Worm (Caenorhabditis elegans) whole organism, L4 larva: ENCODE data around the gene C18H7.7.

ENCODE experiments used
- D1046.2 ChIP-seq: fragments of 200-800 bp; sonication (Bioruptor generic); IDR thresholded peaks from 2 replicates; pipeline ENCODE4 v1.3.6; 2022; ENCODE audit warnings: missing genetic modification characterization, missing compliant biosample characterization
- F10B5.3 ChIP-seq: sonication (generic microtip); optimal IDR thresholded peaks from 2 replicates; lab custom pipeline; 2016; ENCODE audit warnings: mild to moderate bottlenecking, missing genetic modification characterization, missing compliant biosample characterization
- T26A8.4 ChIP-seq: fragments of 200-800 bp; sonication (Bioruptor generic); IDR thresholded peaks from 2 replicates; pipeline ENCODE4 v1.3.6; 2022; ENCODE audit warnings: missing genetic modification characterization, missing compliant biosample characterization
- Y48G9A.11 ChIP-seq: fragments of 200-800 bp; sonication (Bioruptor generic); IDR thresholded peaks from 2 replicates; pipeline ENCODE4 v1.3.6; 2022; ENCODE audit warnings: missing genetic modification reagents, missing genetic modification characterization, missing compliant biosample characterization
- aha-1 ChIP-seq: fragments of 150-350 bp; peaks from one replicate; lab custom pipeline; 2014; ENCODE audit warnings: missing biosample characterization, missing genetic modification characterization
- arid-1 ChIP-seq: fragments of 200-800 bp; sonication (Bioruptor generic); conservative IDR thresholded peaks from 2 replicates; pipeline ENCODE4 v1.3.6; 2022; ENCODE audit warnings: missing genetic modification reagents, missing genetic modification characterization, missing compliant biosample characterization
- ceh-28 ChIP-seq: fragments of 150-350 bp; optimal IDR thresholded peaks from 2 replicates; lab custom pipeline; 2014; ENCODE audit warnings: missing biosample characterization, missing genetic modification reagents, missing genetic modification characterization
- ctbp-1 ChIP-seq: fragments of 200-800 bp; sonication (Bioruptor generic); IDR thresholded peaks from 2 replicates; pipeline ENCODE4 v1.3.6; 2022; ENCODE audit warnings: missing genetic modification reagents, missing genetic modification characterization, missing compliant biosample characterization
- egl-43 ChIP-seq: fragments of 200-800 bp; sonication (Bioruptor generic); IDR thresholded peaks from 2 replicates; pipeline ENCODE4 v1.3.6; 2022; ENCODE audit warnings: missing genetic modification reagents, missing genetic modification characterization, missing compliant biosample characterization
- jun-1 ChIP-seq: fragments of 150-350 bp; optimal IDR thresholded peaks from 2 replicates; lab custom pipeline; 2014; ENCODE audit warnings: missing biosample characterization, missing genetic modification reagents, missing genetic modification characterization
- lin-15B ChIP-seq: fragments of 150-350 bp; sonication (generic microtip); optimal IDR thresholded peaks from 3 replicates; lab custom pipeline; 2014; ENCODE audit warnings: missing biosample characterization, missing genetic modification characterization
- lin-29 ChIP-seq: fragments of 200-800 bp; sonication (Bioruptor generic); IDR thresholded peaks from 2 replicates; pipeline ENCODE4 v1.3.6; 2022; ENCODE audit warnings: missing genetic modification reagents, missing genetic modification characterization, missing compliant biosample characterization
- madf-9 ChIP-seq: fragments of 200-800 bp; sonication (Bioruptor generic); conservative IDR thresholded peaks from 2 replicates; pipeline ENCODE4 v1.3.6; 2022; ENCODE audit warnings: missing genetic modification reagents, missing genetic modification characterization, missing compliant biosample characterization
- mdl-1 ChIP-seq, 2 experiments: fragments of 150-350 bp in 1 of 2; sonication (generic microtip) in 1 of 2; optimal IDR thresholded peaks; 2 replicates each; lab custom pipeline; 2014 to 2017; ENCODE audit warnings: missing biosample characterization in 2 of 2, missing genetic modification characterization in 2 of 2
- mep-1 ChIP-seq: fragments of 150-350 bp; sonication (generic microtip); optimal IDR thresholded peaks from 3 replicates; lab custom pipeline; 2014; ENCODE audit warnings: missing biosample characterization, missing genetic modification characterization
- mes-2 ChIP-seq: sonication (generic microtip); optimal IDR thresholded peaks from 2 replicates; lab custom pipeline; 2016; ENCODE audit warnings: missing genotype, mild to moderate bottlenecking, missing genetic modification characterization, missing compliant biosample characterization; ENCODE audit not compliant: poor library complexity, severe bottlenecking
- nhr-111 ChIP-seq: fragments of 200-800 bp; sonication (Bioruptor generic); optimal IDR thresholded peaks from 2 replicates; lab custom pipeline; 2018; ENCODE audit warnings: mild to moderate bottlenecking, missing genetic modification characterization, missing compliant biosample characterization
- nhr-237 ChIP-seq: sonication (generic microtip); optimal IDR thresholded peaks from 2 replicates; lab custom pipeline; 2017; ENCODE audit warnings: missing biosample characterization, missing genetic modification characterization
- nhr-25 ChIP-seq: sonication (generic microtip); optimal IDR thresholded peaks from 2 replicates; lab custom pipeline; 2017; ENCODE audit warnings: missing genetic modification characterization, mild to moderate bottlenecking, missing compliant biosample characterization, antibody characterized with exemption, moderate library complexity, borderline replicate concordance; ENCODE audit not compliant: insufficient read depth
- nhr-41 ChIP-seq: fragments of 200-800 bp; sonication (Bioruptor generic); IDR thresholded peaks from 2 replicates; pipeline ENCODE4 v1.3.6; 2022; ENCODE audit warnings: missing genetic modification reagents, missing genetic modification characterization, missing compliant biosample characterization
- nhr-6 ChIP-seq: fragments of 150-350 bp; optimal IDR thresholded peaks from 2 replicates; lab custom pipeline; 2014; ENCODE audit warnings: missing biosample characterization, missing genetic modification characterization
- nhr-76 ChIP-seq: fragments of 150-350 bp; optimal IDR thresholded peaks from 2 replicates; lab custom pipeline; 2014; ENCODE audit warnings: missing biosample characterization, missing genetic modification characterization
- pha-4 ChIP-seq, 2 experiments: fragments of 150-350 bp in 1 of 2; fragments of 200-800 bp in 1 of 2; sonication (Bioruptor generic) in 1 of 2; IDR thresholded peaks in 1 of 2; optimal IDR thresholded peaks in 1 of 2; 2 replicates each; pipeline versions ENCODE4 v1.3.6 to Lab custom; 2014 to 2022; ENCODE audit warnings: missing genetic modification characterization in 2 of 2, missing genetic modification reagents in 2 of 2, missing biosample characterization in 1 of 2, missing compliant biosample characterization in 1 of 2
- php-3 ChIP-seq: fragments of 200-800 bp; sonication (Bioruptor generic); IDR thresholded peaks from 2 replicates; pipeline ENCODE4 v1.3.6; 2022; ENCODE audit warnings: missing genetic modification reagents, missing genetic modification characterization, missing compliant biosample characterization
- rbr-2 ChIP-seq: sonication (generic microtip); optimal IDR thresholded peaks from 2 replicates; lab custom pipeline; 2016; ENCODE audit warnings: missing genotype, missing genetic modification characterization, missing compliant biosample characterization
- saeg-2 ChIP-seq: fragments of 200-800 bp; sonication (Bioruptor generic); IDR thresholded peaks from 2 replicates; pipeline ENCODE4 v1.3.6; 2022; ENCODE audit warnings: missing genetic modification reagents, missing genetic modification characterization, missing compliant biosample characterization
- set-16 ChIP-seq: fragments of 200-800 bp; sonication (Bioruptor generic); IDR thresholded peaks from 2 replicates; pipeline ENCODE4 v1.3.6; 2022; ENCODE audit warnings: missing genetic modification reagents, missing genetic modification characterization, missing compliant biosample characterization
- skn-1 ChIP-seq: fragments of 150-350 bp; optimal IDR thresholded peaks from 2 replicates; lab custom pipeline; 2014; ENCODE audit warnings: missing biosample characterization, missing genetic modification characterization
- snpc-1.2 ChIP-seq: fragments of 200-800 bp; sonication (Bioruptor generic); IDR thresholded peaks from 2 replicates; pipeline ENCODE4 v1.3.6; 2022; ENCODE audit warnings: missing genetic modification reagents, missing genetic modification characterization, missing compliant biosample characterization
- spr-1 ChIP-seq: sonication (generic microtip); optimal IDR thresholded peaks from 2 replicates; lab custom pipeline; 2016; ENCODE audit warnings: mild to moderate bottlenecking, missing genetic modification characterization, missing compliant biosample characterization
- unc-130 ChIP-seq: sonication (generic microtip); optimal IDR thresholded peaks from 2 replicates; lab custom pipeline; 2016; ENCODE audit warnings: missing genetic modification reagents, missing genetic modification characterization, missing compliant biosample characterization
- zip-11 ChIP-seq: fragments of 200-800 bp; sonication (Bioruptor generic); IDR thresholded peaks from 2 replicates; pipeline ENCODE4 v1.3.6; 2022; ENCODE audit warnings: missing genetic modification characterization, missing compliant biosample characterization
- zip-2 ChIP-seq: fragments of 150-350 bp; optimal IDR thresholded peaks from 2 replicates; lab custom pipeline; 2014; ENCODE audit warnings: missing biosample characterization, missing genetic modification characterization
- ztf-11 ChIP-seq: fragments of 150-350 bp; optimal IDR thresholded peaks from 2 replicates; lab custom pipeline; 2014; ENCODE audit warnings: missing biosample characterization, missing genetic modification characterization

C18H7.7 gene

ce11 chrIV:606055-606454 lies 9.9 kb upstream of the C18H7.7 start, which contains the start of gene inx-18:
inx-18 (plus strand) TSS chrIV:606355.
- TF ChIP-seq aha-1 (tag; lab: Kevin White, UChicago) (peak; percentile 41), D1046.2 (GFP tag; lab: Robert Waterston, UW) (0 out of 2 replicates have a peak, but pooled peaks have one; percentile 52), zip-2 (tag; lab: Kevin White, UChicago) (no peak)

- TF ChIP-seq T26A8.4 (GFP tag; lab: Robert Waterston, UW), result no peak
- TF ChIP-seq ctbp-1 (GFP tag; lab: Robert Waterston, UW), result no peak
- no peak for TF ChIP-seq unc-130
- 0 out of 2 replicates have a peak, but pooled peaks have one; percentile 36 for TF ChIP-seq Y48G9A.11 (GFP tag; lab: Robert Waterston, UW)
- TF ChIP-seq ceh-28 (tag; lab: Kevin White, UChicago), result no peak
- TF ChIP-seq zip-11 (GFP tag; lab: Robert Waterston, UW), result no peak
- TF ChIP-seq aha-1 (tag; lab: Kevin White, UChicago), result no peak
- 0 out of 2 replicates have a peak, but pooled peaks have one; percentile 28 for TF ChIP-seq nhr-41 (GFP tag; lab: Robert Waterston, UW)
- no peak for TF ChIP-seq nhr-111 (GFP tag; lab: Kevin White, UChicago)
- TF ChIP-seq egl-43, result 0 out of 2 replicates have a peak, but pooled peaks have one; percentile 47
- TF ChIP-seq D1046.2 (GFP tag; lab: Robert Waterston, UW), result no peak
- no peak for TF ChIP-seq F10B5.3
- no peak for TF ChIP-seq arid-1
- peak; percentile 99; the same call in 1 of the 2 replicates for TF ChIP-seq pha-4 (GFP tag; IDR thresholded peaks at IDR 0.05; lab: Robert Waterston, UW)
- TF ChIP-seq pha-4 (tag; optimal IDR thresholded peaks at IDR 0.05; lab: Kevin White, UChicago), result no peak
- no peak for TF ChIP-seq nhr-76 (tag; lab: Kevin White, UChicago)
- TF ChIP-seq mep-1 (tag; lab: Kevin White, UChicago), result no peak
- peak; percentile 99 for TF ChIP-seq set-16 (GFP tag; lab: Robert Waterston, UW)
- TF ChIP-seq ztf-11 (tag; lab: Kevin White, UChicago), result no peak
- no peak for TF ChIP-seq lin-29 (GFP tag; lab: Robert Waterston, UW)
- no peak for TF ChIP-seq rbr-2 (tag; lab: Kevin White, UChicago)
Measured at ce11 chrIV:605431-605830, 9.2 kb upstream of the C18H7.7 start.

ce11 chrIV:604817-605216 lies 8.6 kb upstream of the C18H7.7 start:
- peak; percentile 64 for TF ChIP-seq set-16 (GFP tag; lab: Robert Waterston, UW)
- TF ChIP-seq nhr-25, result no peak

DNA sequence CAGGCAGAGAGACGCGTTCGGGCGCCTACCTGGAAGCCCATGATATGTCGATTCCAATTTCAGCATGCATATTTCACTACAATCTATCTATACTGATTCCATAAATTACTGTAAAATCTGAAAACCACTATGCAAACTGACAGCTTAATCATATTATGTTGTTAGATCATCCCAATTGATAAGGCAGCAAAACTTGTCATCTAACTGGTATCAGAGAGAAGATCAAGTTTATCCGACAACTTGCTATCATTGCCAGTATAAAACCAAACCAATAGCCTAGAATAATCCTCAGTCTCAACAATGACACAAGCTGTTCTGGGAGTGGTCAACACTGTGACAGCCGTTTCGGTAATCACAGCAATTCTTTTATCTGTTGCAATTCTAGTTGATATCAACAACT lies 8.0 kb upstream of the C18H7.7 start, which contains the start of gene col-102:
Gene col-102, plus strand, starts transcription at position 301 of the 400 bp plus-strand sequence.
- TF ChIP-seq madf-9 (no peak), F10B5.3 (no peak), mes-2 (no peak), spr-1 (no peak), nhr-6 (tag; lab: Kevin White, UChicago) (no peak), mdl-1 (tag; optimal IDR thresholded peaks at IDR 0.05; lab: Kevin White, UChicago) (no peak), nhr-237 (tag; lab: Kevin White, UChicago) (no peak), lin-15B (tag; lab: Kevin White, UChicago) (no peak), saeg-2 (no peak), skn-1 (tag; lab: Kevin White, UChicago) (no peak), jun-1 (tag; lab: Kevin White, UChicago) (no peak), Y48G9A.11 (GFP tag; lab: Robert Waterston, UW) (no peak)

- TF ChIP-seq snpc-1.2 (GFP tag; lab: Robert Waterston, UW) (no peak), ztf-11 (tag; lab: Kevin White, UChicago) (no peak), saeg-2 (no peak), php-3 (GFP tag; lab: Robert Waterston, UW) (no peak), nhr-76 (tag; lab: Kevin White, UChicago) (no peak)
Measured at ce11 chrIV:603543-603942, 7.4 kb upstream of the C18H7.7 start, which contains the start of gene prmt-4. prmt-4 (minus strand) TSS chrIV:603643.
